Worm (Caenorhabditis elegans) whole organism, late embryonic: ENCODE measurements around the gene pigg-1.

Experiments
- K02D7.2 ChIP-seq: sonication (generic microtip); optimal IDR thresholded peaks from 2 replicates; lab custom pipeline; 2017; ENCODE audit warnings: mild to moderate bottlenecking, missing genetic modification characterization, missing compliant biosample characterization
- ama-1 ChIP-seq: fragments of 150-350 bp; optimal IDR thresholded peaks from 2 replicates; lab custom pipeline; 2014
- ceh-6 ChIP-seq: fragments of 200-800 bp; sonication (Bioruptor generic); optimal IDR thresholded peaks from 2 replicates; lab custom pipeline; 2018; ENCODE audit warnings: mild to moderate bottlenecking, missing genetic modification characterization, missing compliant biosample characterization
- elt-2 ChIP-seq: sonication (generic microtip); optimal IDR thresholded peaks from 2 replicates; lab custom pipeline; 2016; ENCODE audit warnings: missing genetic modification reagents, missing genetic modification characterization, missing compliant biosample characterization
- hlh-8 ChIP-seq: sonication (generic microtip); optimal IDR thresholded peaks from 2 replicates; lab custom pipeline; 2016; ENCODE audit warnings: missing genotype, missing genetic modification characterization, missing compliant biosample characterization
- mec-3 ChIP-seq: sonication (generic microtip); optimal IDR thresholded peaks from 2 replicates; lab custom pipeline; 2016; ENCODE audit warnings: borderline replicate concordance, missing genetic modification characterization, missing compliant biosample characterization
- nfya-1 ChIP-seq: sonication (generic microtip); optimal IDR thresholded peaks from 2 replicates; lab custom pipeline; 2017; ENCODE audit warnings: missing genetic modification characterization, mild to moderate bottlenecking, missing compliant biosample characterization, antibody characterized with exemption, moderate library complexity
- pqm-1 ChIP-seq: sonication (generic microtip); optimal IDR thresholded peaks from 2 replicates; lab custom pipeline; 2016; ENCODE audit warnings: missing genetic modification characterization, missing compliant biosample characterization
- pros-1 ChIP-seq: fragments of 150-350 bp; optimal IDR thresholded peaks from 2 replicates; lab custom pipeline; 2014; ENCODE audit warnings: missing biosample characterization, missing genetic modification reagents, missing genetic modification characterization
- ref-2 ChIP-seq: sonication (generic microtip); optimal IDR thresholded peaks from 2 replicates; lab custom pipeline; 2016; ENCODE audit warnings: missing genetic modification characterization, missing compliant biosample characterization
- tbx-2 ChIP-seq: sonication (generic microtip); optimal IDR thresholded peaks from 2 replicates; lab custom pipeline; 2016; ENCODE audit warnings: missing genetic modification characterization, missing compliant biosample characterization
- unc-55 ChIP-seq: sonication (generic microtip); optimal IDR thresholded peaks from 2 replicates; lab custom pipeline; 2017; ENCODE audit warnings: missing biosample characterization, missing genetic modification reagents, missing genetic modification characterization
- unc-86 ChIP-seq: sonication (generic microtip); optimal IDR thresholded peaks from 2 replicates; lab custom pipeline; 2016; ENCODE audit warnings: missing genetic modification characterization, missing compliant biosample characterization

- TF ChIP-seq ama-1 (lab: Kevin White, UChicago) = no peak
- no peak for TF ChIP-seq tbx-2 (tag; lab: Kevin White, UChicago)
- no peak for TF ChIP-seq ceh-6 (GFP tag; lab: Kevin White, UChicago)
- no peak for TF ChIP-seq K02D7.2 (tag; lab: Kevin White, UChicago)
- TF ChIP-seq ref-2 = no peak
- TF ChIP-seq nfya-1 = no peak
- no peak for TF ChIP-seq pqm-1 (tag; lab: Kevin White, UChicago)
- no peak for TF ChIP-seq mec-3 (tag; lab: Kevin White, UChicago)
- no peak for TF ChIP-seq unc-86 (tag; lab: Kevin White, UChicago)
- no peak for TF ChIP-seq hlh-8
- no peak for TF ChIP-seq elt-2 (tag; lab: Kevin White, UChicago)
- no peak for TF ChIP-seq unc-55 (GFP tag; lab: Kevin White, UChicago)
- no peak for TF ChIP-seq pros-1 (tag; lab: Kevin White, UChicago)
Measured at ce11 chrII:8640503-8640902, 40.4 kb upstream of the pigg-1 start.
